Fruit fly (Drosophila melanogaster): ENCODE data around the gene Sxl.

Gene Sxl

DNA sequence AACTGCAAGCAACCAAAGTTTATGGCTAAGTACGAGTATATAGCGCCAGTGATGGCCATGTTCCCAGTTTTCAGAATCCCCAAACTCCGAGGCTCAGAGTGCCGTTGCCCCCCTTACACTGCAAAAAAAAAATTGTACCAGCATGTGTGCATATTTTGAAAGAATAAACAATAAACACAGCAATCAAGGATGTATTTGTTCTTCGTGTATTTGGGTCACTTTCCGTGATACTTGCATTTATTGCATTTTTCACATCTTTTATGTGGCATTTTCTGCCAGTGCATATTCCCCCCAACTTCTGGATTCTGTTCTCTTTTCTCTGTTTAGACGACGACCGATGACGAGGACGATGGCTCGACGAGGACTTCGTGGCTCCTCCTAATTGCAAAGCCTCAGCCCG is 22.3 kb upstream of the Sxl start (continued):
- TF ChIP-seq grau (tag; optimal IDR thresholded peaks at IDR 0.05) (peak; percentile 13), lab (GFP tag; optimal IDR thresholded peaks at IDR 0.05) (peak; percentile 38), Ets65A (GFP tag) (peak; percentile 47), sens (GFP tag) (peak; percentile 86), YL-1 (GFP tag; optimal IDR thresholded peaks at IDR 0.05) (no peak), phol (tag; optimal IDR thresholded peaks at IDR 0.05) (peak; percentile 18), sisA (GFP tag; IDR thresholded peaks at IDR 0.05) (0 out of 2 replicates have a peak, but pooled peaks have one; percentile 9), Xrp1 (GFP tag; IDR thresholded peaks at IDR 0.05) (peak; percentile 19; the same call in 1 of the 2 replicates), CG18599 (GFP tag; optimal IDR thresholded peaks at IDR 0.05) (peak; percentile 64), CG15696 (tag; optimal IDR thresholded peaks at IDR 0.05) (peak; percentile 18), CG12769 (tag; optimal IDR thresholded peaks at IDR 0.05) (peak; percentile 32), CG13894 (tag; optimal IDR thresholded peaks at IDR 0.05) (peak; percentile 26), CG8290 (GFP tag; optimal IDR thresholded peaks at IDR 0.05) (no peak), CG8290 (tag; optimal IDR thresholded peaks at IDR 0.05) (peak in 1 of 2 experiments; percentile 39), CG17328 (GFP tag; IDR thresholded peaks at IDR 0.05) (0 out of 2 replicates have a peak, but pooled peaks have one; percentile 23), CG2712 (tag; optimal IDR thresholded peaks at IDR 0.05) (peak; percentile 2), slbo (GFP tag; IDR thresholded peaks at IDR 0.05) (peak; percentile 30; the same call in 1 of the 2 replicates), sima (GFP tag; optimal IDR thresholded peaks at IDR 0.05) (no peak), gce (GFP tag; IDR thresholded peaks at IDR 0.05) (no peak), CG12071 (GFP tag; optimal IDR thresholded peaks at IDR 0.05) (peak; percentile 2), row (GFP tag; IDR thresholded peaks at IDR 0.05) (peak; percentile 52), dpn (GFP tag; optimal IDR thresholded peaks at IDR 0.05) (peak in 1 of 2 experiments; percentile 8), lola (GFP tag; optimal IDR thresholded peaks at IDR 0.05) (no peak), sob (GFP tag; IDR thresholded peaks at IDR 0.05) (0 out of 2 replicates have a peak, but pooled peaks have one; percentile 31), zfh1 (GFP tag; IDR thresholded peaks at IDR 0.05) (0 out of 3 replicates have a peak, but pooled peaks have one; percentile 45), CG11504 (tag; optimal IDR thresholded peaks at IDR 0.05) (peak; percentile 35), CG7556 (GFP tag; optimal IDR thresholded peaks at IDR 0.05) (peak; percentile 2), Ada2b (GFP tag; IDR thresholded peaks at IDR 0.05) (peak; percentile 29; the same call in 1 of the 2 replicates), CG11247 (GFP tag; IDR thresholded peaks at IDR 0.05) (no peak), Rfx (GFP tag; IDR thresholded peaks at IDR 0.05) (peak; percentile 43; the same call in 1 of the 2 replicates), CG15269 (tag; optimal IDR thresholded peaks at IDR 0.05) (no peak), prd (optimal IDR thresholded peaks at IDR 0.05) (no peak), prd (GFP tag; IDR thresholded peaks at IDR 0.05) (peak; percentile 58), CG6689 (GFP tag; IDR thresholded peaks at IDR 0.05) (0 out of 2 replicates have a peak, but pooled peaks have one; percentile 32), CG30403 (GFP tag; optimal IDR thresholded peaks at IDR 0.05) (peak; percentile 7), CG4820 (GFP tag; optimal IDR thresholded peaks at IDR 0.05) (peak; percentile 6), CG1647 (GFP tag; optimal IDR thresholded peaks at IDR 0.05) (no peak), Hand (GFP tag; optimal IDR thresholded peaks at IDR 0.05) (peak; percentile 39), CG1603 (tag; optimal IDR thresholded peaks at IDR 0.05) (peak; percentile 44), Taf1 (GFP tag; IDR thresholded peaks at IDR 0.05) (no peak), CG7839 (tag; optimal IDR thresholded peaks at IDR 0.05) (peak; percentile 43), dmrt99B (tag; optimal IDR thresholded peaks at IDR 0.05) (peak; percentile 14), Oli (tag; optimal IDR thresholded peaks at IDR 0.05) (peak; percentile 9), Meics (GFP tag; optimal IDR thresholded peaks at IDR 0.05) (peak; percentile 15), Ssrp (tag; optimal IDR thresholded peaks at IDR 0.05) (peak; percentile 4), ems (GFP tag; optimal IDR thresholded peaks at IDR 0.05) (no peak), vvl (GFP tag; IDR thresholded peaks at IDR 0.05) (peak; percentile 47; the same call in 1 of the 2 replicates), lilli (GFP tag; optimal IDR thresholded peaks at IDR 0.05) (peak; percentile 21), CG2678 (tag; optimal IDR thresholded peaks at IDR 0.05) (peak; percentile 50), dmrt11E (tag; optimal IDR thresholded peaks at IDR 0.05) (peak; percentile 29), CG4404 (GFP tag; IDR thresholded peaks at IDR 0.05) (0 out of 2 replicates have a peak, but pooled peaks have one; percentile 28)
